Worm (Caenorhabditis elegans) whole organism, midembryonic: ENCODE measurements around the gene ZK1307.3.

Experiments used
- cog-1 ChIP-seq: sonication (generic microtip); optimal IDR thresholded peaks from 2 replicates; lab custom pipeline; 2016; ENCODE audit warnings: missing genetic modification characterization, missing compliant biosample characterization
- flt-1 ChIP-seq: fragments of 200-800 bp; sonication (Bioruptor generic); IDR thresholded peaks from 2 replicates; pipeline ENCODE4 v1.3.6; 2022; ENCODE audit warnings: missing genetic modification characterization, missing compliant biosample characterization
- klf-2 ChIP-seq: fragments of 200-800 bp; sonication (Bioruptor generic); conservative IDR thresholded peaks from 2 replicates; pipeline ENCODE4 v1.3.6; 2022; ENCODE audit warnings: missing genetic modification reagents, missing genetic modification characterization, missing compliant biosample characterization
- ref-1 ChIP-seq: fragments of 200-800 bp; sonication (Bioruptor generic); conservative IDR thresholded peaks from 2 replicates; pipeline ENCODE4 v1.3.6; 2022; ENCODE audit warnings: missing genetic modification reagents, missing genetic modification characterization, missing compliant biosample characterization
- tab-1 ChIP-seq: fragments of 200-800 bp; sonication (Bioruptor generic); IDR thresholded peaks from 2 replicates; pipeline ENCODE4 v1.3.6; 2022; ENCODE audit warnings: missing genetic modification characterization, missing compliant biosample characterization
- ztf-23 ChIP-seq: fragments of 200-800 bp; sonication (Bioruptor generic); IDR thresholded peaks from 2 replicates; pipeline ENCODE4 v1.3.6; 2022; ENCODE audit warnings: missing genetic modification reagents, missing genetic modification characterization, missing compliant biosample characterization
- ztf-29 ChIP-seq: fragments of 200-800 bp; sonication (Bioruptor generic); IDR thresholded peaks from 2 replicates; pipeline ENCODE4 v1.3.6; 2022; ENCODE audit warnings: missing genetic modification reagents, missing genetic modification characterization, missing compliant biosample characterization

DNA sequence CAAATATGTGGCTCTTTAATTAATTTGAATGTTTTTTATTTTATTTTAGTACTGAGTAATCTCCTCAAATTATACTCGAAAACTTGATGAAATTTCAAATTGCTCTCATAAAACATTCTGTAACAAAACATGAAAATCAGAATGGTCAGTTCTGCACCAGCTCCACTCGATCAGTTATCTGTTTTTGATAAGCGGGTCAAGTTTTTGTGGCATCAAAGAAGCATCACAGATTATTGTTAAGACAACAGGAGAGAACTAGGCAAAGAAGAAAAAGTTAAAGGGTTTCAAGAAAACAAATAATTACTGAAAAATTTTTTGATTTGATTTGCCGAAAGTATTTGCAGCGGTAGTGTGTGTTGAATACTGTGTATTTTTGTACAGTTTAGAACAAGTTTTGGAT, 45.7 kb downstream of the ZK1307.3 start:
- TF ChIP-seq ztf-29 (GFP tag; lab: Robert Waterston, UW) (no peak), tab-1 (GFP tag; lab: Robert Waterston, UW) (no peak), cog-1 (tag; lab: Kevin White, UChicago) (no peak), flt-1 (GFP tag; lab: Robert Waterston, UW) (no peak), klf-2 (no peak), ztf-23 (GFP tag; lab: Robert Waterston, UW) (no peak), ref-1 (GFP tag; lab: Robert Waterston, UW) (no peak)
